Worm (Caenorhabditis elegans): ENCODE measurements around the gene col-122.

ce11 chrIV:9563079-9563478 is at the start of gene col-122:
- TF ChIP-seq nhr-43 (tag; optimal IDR thresholded peaks at IDR 0.05; ENCODE audit: poor library complexity, severe bottlenecking) (no peak), mdl-1 (tag; optimal IDR thresholded peaks at IDR 0.05) (no peak)
